Worm (Caenorhabditis elegans): Measurements from ENCODE around the gene T22B7.4.

ce11 chrX:5641315-5641714 is at the start of gene T22B7.4:
- no peak for TF ChIP-seq ceh-91 (GFP tag; IDR thresholded peaks at IDR 0.05)
- TF ChIP-seq athp-1 (tag; optimal IDR thresholded peaks at IDR 0.05), result no peak
- no peak for TF ChIP-seq nhr-90 (tag; optimal IDR thresholded peaks at IDR 0.05)
- no peak for TF ChIP-seq unc-62 (GFP tag; optimal IDR thresholded peaks at IDR 0.05)
- TF ChIP-seq snpc-1.1 (tag; optimal IDR thresholded peaks at IDR 0.05; ENCODE audit: insufficient read depth), result no peak
- TF ChIP-seq nfya-1 (tag; optimal IDR thresholded peaks at IDR 0.05; ENCODE audit: borderline replicate concordance, insufficient read depth), result no peak
- TF ChIP-seq him-1 (tag; optimal IDR thresholded peaks at IDR 0.05), result no peak
- TF ChIP-seq lin-35 (GFP tag; optimal IDR thresholded peaks at IDR 0.05), result no peak
- TF ChIP-seq T07F8.4 (tag; optimal IDR thresholded peaks at IDR 0.05), result no peak
- no peak for TF ChIP-seq pha-4 (tag; optimal IDR thresholded peaks at IDR 0.05)
- TF ChIP-seq cebp-1 (GFP tag; IDR thresholded peaks at IDR 0.05), result no peak
- TF ChIP-seq cebp-1 (tag; optimal IDR thresholded peaks at IDR 0.05), result no peak
- TF ChIP-seq snpc-1.3 (tag; optimal IDR thresholded peaks at IDR 0.05; ENCODE audit: insufficient read depth), result no peak
